Fruit fly (Drosophila melanogaster): Measurements from ENCODE around the gene CG31751.

CG31751 gene

dm6 chr2L:18653328-18653675, 23.7 kb upstream of the CG31751 start (continued):
- TF ChIP-seq CG2889 (GFP tag; IDR thresholded peaks at IDR 0.05) (no peak), CG15073 (GFP tag; optimal IDR thresholded peaks at IDR 0.05) (no peak), crc (GFP tag; optimal IDR thresholded peaks at IDR 0.05) (peak; percentile 30), tll (GFP tag; optimal IDR thresholded peaks at IDR 0.05) (peak in 1 of 2 experiments; percentile 4), CG5180 (GFP tag; optimal IDR thresholded peaks at IDR 0.05) (peak; percentile 39), CG13424 (tag; optimal IDR thresholded peaks at IDR 0.05) (peak; percentile 39), CG8765 (GFP tag; IDR thresholded peaks at IDR 0.05) (peak; percentile 55; the same call in 1 of the 2 replicates), chn (GFP tag; optimal IDR thresholded peaks at IDR 0.05) (peak; percentile 69), pnt (GFP tag; optimal IDR thresholded peaks at IDR 0.05) (peak; percentile 33), CG7786 (GFP tag; optimal IDR thresholded peaks at IDR 0.05) (no peak), Eip74EF (GFP tag; optimal IDR thresholded peaks at IDR 0.05) (peak in 1 of 2 experiments; percentile 70), mam (GFP tag; optimal IDR thresholded peaks at IDR 0.05) (peak; percentile 57), CG6254 (GFP tag; optimal IDR thresholded peaks at IDR 0.05) (peak; percentile 78), prd (optimal IDR thresholded peaks at IDR 0.05) (no peak), prd (GFP tag; IDR thresholded peaks at IDR 0.05) (peak; percentile 94), Sox100B (GFP tag; optimal IDR thresholded peaks at IDR 0.05) (peak; percentile 55), lab (GFP tag; optimal IDR thresholded peaks at IDR 0.05) (peak; percentile 79), dysf (GFP tag; IDR thresholded peaks at IDR 0.05) (peak; percentile 69; the same call in 1 of the 3 replicates), CG3847 (GFP tag; IDR thresholded peaks at IDR 0.05) (peak; percentile 29; the same call in 1 of the 2 replicates), trh (GFP tag; optimal IDR thresholded peaks at IDR 0.05) (peak; percentile 34), CG1602 (GFP tag; optimal IDR thresholded peaks at IDR 0.05) (peak; percentile 53), Chrac-16 (GFP tag; optimal IDR thresholded peaks at IDR 0.05) (peak; percentile 15), shn (GFP tag; optimal IDR thresholded peaks at IDR 0.05) (no peak), HLH3B (GFP tag; IDR thresholded peaks at IDR 0.05) (peak; percentile 73), nau (GFP tag; optimal IDR thresholded peaks at IDR 0.05) (peak; percentile 52), Kr (GFP tag; optimal IDR thresholded peaks at IDR 0.05) (no peak), run (tag; optimal IDR thresholded peaks at IDR 0.05) (peak; percentile 2), Ada2b (GFP tag; IDR thresholded peaks at IDR 0.05) (peak; percentile 34; the same call in 1 of the 2 replicates), CG12155 (GFP tag; optimal IDR thresholded peaks at IDR 0.05) (no peak), CG16813 (GFP tag; IDR thresholded peaks at IDR 0.05; ENCODE audit: partially characterized antibody) (no peak), sisA (GFP tag; IDR thresholded peaks at IDR 0.05) (peak; percentile 69), NC2β (GFP tag; optimal IDR thresholded peaks at IDR 0.05) (peak; percentile 21), CG15011 (GFP tag; optimal IDR thresholded peaks at IDR 0.05) (peak; percentile 44), fd96Cb (tag; optimal IDR thresholded peaks at IDR 0.05) (peak; percentile 79), hkb (optimal IDR thresholded peaks at IDR 0.05) (no peak), hkb (GFP tag; IDR thresholded peaks at IDR 0.05) (peak; percentile 67; the same call in 1 of the 2 replicates), fu2 (GFP tag; optimal IDR thresholded peaks at IDR 0.05) (no peak), CG11093 (GFP tag; IDR thresholded peaks at IDR 0.05) (peak; percentile 71), Optix (GFP tag; IDR thresholded peaks at IDR 0.05) (peak; percentile 50; the same call in 2 of the 3 replicates), CG9876 (GFP tag; optimal IDR thresholded peaks at IDR 0.05) (no peak), HLH54F (GFP tag; optimal IDR thresholded peaks at IDR 0.05) (peak; percentile 27), bbx (GFP tag; IDR thresholded peaks at IDR 0.05; ENCODE audit: partially characterized antibody) (no peak), inv (GFP tag; IDR thresholded peaks at IDR 0.05; ENCODE audit: partially characterized antibody) (no peak), pum (GFP tag; optimal IDR thresholded peaks at IDR 0.05) (no peak), bigmax (GFP tag; optimal IDR thresholded peaks at IDR 0.05) (no peak), sr (GFP tag; IDR thresholded peaks at IDR 0.05) (no peak), CG7963 (GFP tag; IDR thresholded peaks at IDR 0.05; ENCODE audit: partially characterized antibody) (no peak), sob (GFP tag; IDR thresholded peaks at IDR 0.05) (peak; percentile 75), dan (GFP tag; IDR thresholded peaks at IDR 0.05) (peak; percentile 54; the same call in 1 of the 2 replicates), CG11695 (GFP tag; IDR thresholded peaks at IDR 0.05) (peak; percentile 58; the same call in 1 of the 3 replicates), insv (GFP tag; optimal IDR thresholded peaks at IDR 0.05) (no peak)

Data from whole organism, embryonic.